Worm (Caenorhabditis elegans) whole organism, young adult: Measurements from ENCODE around the gene F35E12.9.

Experiments used
- D2030.7 ChIP-seq: fragments of 200-800 bp; sonication (Bioruptor generic); IDR thresholded peaks from 2 replicates; pipeline ENCODE4 v1.3.6; 2022; ENCODE audit warnings: missing genetic modification reagents, missing genetic modification characterization, missing compliant biosample characterization
- K11D2.4 ChIP-seq: fragments of 200-800 bp; sonication (Bioruptor generic); IDR thresholded peaks from 2 replicates; pipeline ENCODE4 v1.3.6; 2022; ENCODE audit warnings: missing genetic modification reagents, missing genetic modification characterization, missing compliant biosample characterization
- Y53F4B.3 ChIP-seq: fragments of 200-800 bp; sonication (Bioruptor generic); IDR thresholded peaks from 2 replicates; pipeline ENCODE4 v1.3.6; 2022; ENCODE audit warnings: missing genetic modification reagents, missing genetic modification characterization, missing compliant biosample characterization
- ama-1 ChIP-seq, 3 experiments: fragments of 150-350 bp in 1 of 3; sonication (generic microtip) in 2 of 3; optimal IDR thresholded peaks; 2 replicates each; lab custom pipeline; 2014 to 2018; ENCODE audit warnings: missing biosample characterization in 2 of 3, missing genetic modification characterization in 2 of 3, missing genetic modification reagents in 2 of 3
- fkh-3 ChIP-seq: sonication (generic microtip); optimal IDR thresholded peaks from 2 replicates; lab custom pipeline; 2016; ENCODE audit warnings: mild to moderate bottlenecking, missing genetic modification characterization, missing compliant biosample characterization
- hlh-12 ChIP-seq: sonication (generic microtip); optimal IDR thresholded peaks from 2 replicates; lab custom pipeline; 2016; ENCODE audit warnings: missing genetic modification characterization, missing compliant biosample characterization
- pha-4 ChIP-seq: fragments of 150-350 bp; sonication (generic microtip); optimal IDR thresholded peaks from 2 replicates; lab custom pipeline; 2014; ENCODE audit warnings: missing biosample characterization, missing genetic modification reagents, missing genetic modification characterization
- rec-8 ChIP-seq, 2 experiments: sonication (generic microtip); optimal IDR thresholded peaks; 2 replicates each; lab custom pipeline; 2016; ENCODE audit warnings: mild to moderate bottlenecking in 2 of 2, missing genetic modification characterization in 2 of 2, missing genetic modification reagents in 2 of 2, missing genotype in 2 of 2, missing biosample characterization in 1 of 2, missing compliant biosample characterization in 1 of 2, moderate library complexity in 1 of 2
- sea-2 ChIP-seq: fragments of 200-800 bp; sonication (Bioruptor generic); IDR thresholded peaks from 2 replicates; pipeline ENCODE4 v1.3.6; 2022; ENCODE audit warnings: missing genetic modification characterization, missing compliant biosample characterization
- somi-1 ChIP-seq: fragments of 200-800 bp; sonication (Bioruptor generic); optimal IDR thresholded peaks from 2 replicates; lab custom pipeline; 2018; ENCODE audit warnings: mild to moderate bottlenecking, missing genetic modification characterization, missing compliant biosample characterization
- tlf-1 ChIP-seq: fragments of 200-800 bp; sonication (Bioruptor generic); optimal IDR thresholded peaks from 2 replicates; lab custom pipeline; 2018; ENCODE audit warnings: mild to moderate bottlenecking, missing genetic modification characterization, missing compliant biosample characterization
- unc-62 ChIP-seq: fragments of 150-350 bp; optimal IDR thresholded peaks from 2 replicates; lab custom pipeline; 2014; ENCODE audit warnings: missing biosample characterization, missing genetic modification reagents, missing genetic modification characterization
- ztf-22 ChIP-seq: fragments of 200-800 bp; sonication (Bioruptor generic); optimal IDR thresholded peaks from 2 replicates; lab custom pipeline; 2018; ENCODE audit warnings: mild to moderate bottlenecking, missing genetic modification characterization, moderate library complexity, missing compliant biosample characterization

DNA sequence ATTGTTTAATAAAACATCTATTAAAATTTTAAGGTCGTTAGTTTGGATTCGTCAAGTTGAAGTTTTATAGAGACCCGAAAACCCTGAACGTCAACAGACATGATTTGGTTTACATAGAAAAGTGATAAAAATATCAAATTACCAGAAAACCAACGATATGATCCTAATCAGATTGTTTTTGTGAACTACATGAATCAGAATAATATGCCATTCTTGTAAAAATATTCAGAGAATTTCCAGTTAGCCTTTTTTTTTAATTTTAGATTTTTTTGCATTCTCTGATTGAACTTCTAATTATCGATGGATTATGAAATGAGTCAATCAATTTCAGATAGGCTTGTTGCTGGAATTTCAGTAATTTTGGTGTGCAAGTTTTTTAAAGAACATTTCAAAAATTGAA lies 33.9 kb downstream of the F35E12.9 start, which contains the start of gene srx-96:
- TF ChIP-seq Y53F4B.3 (no peak), unc-62 (GFP tag; lab: Kevin White, UChicago) (no peak), fkh-3 (no peak), hlh-12 (no peak), somi-1 (no peak), tlf-1 (GFP tag; lab: Kevin White, UChicago) (no peak), rec-8 (tag; optimal IDR thresholded peaks at IDR 0.05; lab: Kevin White, UChicago) (no peak), pha-4 (no peak), sea-2 (no peak), ztf-22 (GFP tag; lab: Kevin White, UChicago) (no peak), D2030.7 (no peak), ama-1 (optimal IDR thresholded peaks at IDR 0.05; lab: Kevin White, UChicago) (no peak), ama-1 (GFP tag; optimal IDR thresholded peaks at IDR 0.05; lab: Kevin White, UChicago) (no peak), K11D2.4 (GFP tag; lab: Robert Waterston, UW) (no peak)
